Worm (Caenorhabditis elegans) whole organism, late embryonic: Measurements from ENCODE around the gene ZK285.2.

Experiments used
- C08G9.2 ChIP-seq: sonication (generic microtip); optimal IDR thresholded peaks from 2 replicates; lab custom pipeline; 2016; ENCODE audit warnings: mild to moderate bottlenecking, missing genetic modification characterization, moderate library complexity, missing compliant biosample characterization
- K09A11.1 ChIP-seq: sonication (generic microtip); optimal IDR thresholded peaks from 2 replicates; lab custom pipeline; 2017; ENCODE audit warnings: antibody characterized with exemption, mild to moderate bottlenecking, missing genetic modification characterization, missing compliant biosample characterization; ENCODE audit not compliant: insufficient read depth
- ama-1 ChIP-seq: fragments of 150-350 bp; optimal IDR thresholded peaks from 2 replicates; lab custom pipeline; 2014
- ceh-14 ChIP-seq: sonication (generic microtip); optimal IDR thresholded peaks from 2 replicates; lab custom pipeline; 2016; ENCODE audit warnings: missing genotype, missing genetic modification characterization, missing compliant biosample characterization
- ceh-2 ChIP-seq: sonication (generic microtip); optimal IDR thresholded peaks from 2 replicates; lab custom pipeline; 2016; ENCODE audit warnings: missing genotype, missing genetic modification characterization, missing compliant biosample characterization
- ceh-24 ChIP-seq: sonication (generic microtip); optimal IDR thresholded peaks from 2 replicates; lab custom pipeline; 2016; ENCODE audit warnings: mild to moderate bottlenecking, missing genetic modification characterization, missing compliant biosample characterization
- ceh-30 ChIP-seq: fragments of 150-350 bp; optimal IDR thresholded peaks from 2 replicates; lab custom pipeline; 2014; ENCODE audit warnings: missing biosample characterization, missing genetic modification characterization
- ceh-31 ChIP-seq: sonication (generic microtip); optimal IDR thresholded peaks from 2 replicates; lab custom pipeline; 2016; ENCODE audit warnings: missing genetic modification characterization, missing compliant biosample characterization
- ceh-34 ChIP-seq: sonication (generic microtip); optimal IDR thresholded peaks from 2 replicates; lab custom pipeline; 2016; ENCODE audit warnings: mild to moderate bottlenecking, missing genetic modification characterization, missing compliant biosample characterization
- dmd-4 ChIP-seq: sonication (generic microtip); optimal IDR thresholded peaks from 2 replicates; lab custom pipeline; 2016; ENCODE audit warnings: borderline replicate concordance, missing genetic modification characterization, missing compliant biosample characterization
- dve-1 ChIP-seq: sonication (generic microtip); optimal IDR thresholded peaks from 2 replicates; lab custom pipeline; 2017; ENCODE audit warnings: antibody characterized with exemption, mild to moderate bottlenecking, missing genetic modification characterization, missing compliant biosample characterization
- elt-2 ChIP-seq: sonication (generic microtip); optimal IDR thresholded peaks from 2 replicates; lab custom pipeline; 2016; ENCODE audit warnings: missing genetic modification reagents, missing genetic modification characterization, missing compliant biosample characterization
- ets-4 ChIP-seq: sonication (generic microtip); optimal IDR thresholded peaks from 2 replicates; lab custom pipeline; 2016; ENCODE audit warnings: missing genetic modification characterization, missing compliant biosample characterization
- eyg-1 ChIP-seq: sonication (generic microtip); optimal IDR thresholded peaks from 2 replicates; lab custom pipeline; 2016; ENCODE audit warnings: missing genotype, missing genetic modification characterization, missing compliant biosample characterization
- fkh-10 ChIP-seq: fragments of 150-350 bp; optimal IDR thresholded peaks from 2 replicates; lab custom pipeline; 2014; ENCODE audit warnings: missing biosample characterization, missing genetic modification reagents, missing genetic modification characterization
- hlh-13 ChIP-seq: fragments of 200-800 bp; sonication (Bioruptor generic); optimal IDR thresholded peaks from 2 replicates; lab custom pipeline; 2018; ENCODE audit warnings: mild to moderate bottlenecking, missing genetic modification characterization, missing compliant biosample characterization
- hlh-15 ChIP-seq: sonication (generic microtip); optimal IDR thresholded peaks from 2 replicates; lab custom pipeline; 2016; ENCODE audit warnings: missing genetic modification characterization, missing compliant biosample characterization
- hlh-8 ChIP-seq: sonication (generic microtip); optimal IDR thresholded peaks from 2 replicates; lab custom pipeline; 2016; ENCODE audit warnings: missing genotype, missing genetic modification characterization, missing compliant biosample characterization
- lim-6 ChIP-seq: sonication (generic microtip); optimal IDR thresholded peaks from 2 replicates; lab custom pipeline; 2016; ENCODE audit warnings: missing genetic modification characterization, missing compliant biosample characterization
- lin-11 ChIP-seq: fragments of 200-800 bp; sonication (Bioruptor generic); optimal IDR thresholded peaks from 2 replicates; lab custom pipeline; 2018; ENCODE audit warnings: mild to moderate bottlenecking, missing genetic modification characterization, missing compliant biosample characterization
- madf-2 ChIP-seq: sonication (generic microtip); optimal IDR thresholded peaks from 2 replicates; lab custom pipeline; 2017; ENCODE audit warnings: missing genetic modification characterization, missing compliant biosample characterization
- nfya-1 ChIP-seq: sonication (generic microtip); optimal IDR thresholded peaks from 2 replicates; lab custom pipeline; 2017; ENCODE audit warnings: missing genetic modification characterization, mild to moderate bottlenecking, missing compliant biosample characterization, antibody characterized with exemption, moderate library complexity
- nhr-11 ChIP-seq: fragments of 150-350 bp; optimal IDR thresholded peaks from 2 replicates; lab custom pipeline; 2014; ENCODE audit warnings: missing biosample characterization, missing genetic modification characterization
- nhr-232 ChIP-seq: sonication (generic microtip); optimal IDR thresholded peaks from 2 replicates; lab custom pipeline; 2016; ENCODE audit warnings: missing genetic modification characterization, missing compliant biosample characterization
- odd-2 ChIP-seq: sonication (generic microtip); optimal IDR thresholded peaks from 2 replicates; lab custom pipeline; 2017; ENCODE audit warnings: antibody characterized with exemption, mild to moderate bottlenecking, missing genetic modification characterization, missing compliant biosample characterization
- pag-3 ChIP-seq: sonication (generic microtip); optimal IDR thresholded peaks from 2 replicates; lab custom pipeline; 2016; ENCODE audit warnings: missing compliant biosample characterization, missing genetic modification characterization, borderline replicate concordance
- pha-2 ChIP-seq: sonication (generic microtip); optimal IDR thresholded peaks from 2 replicates; lab custom pipeline; 2017; ENCODE audit warnings: mild to moderate bottlenecking, missing genetic modification characterization, missing compliant biosample characterization
- pros-1 ChIP-seq: fragments of 150-350 bp; optimal IDR thresholded peaks from 2 replicates; lab custom pipeline; 2014; ENCODE audit warnings: missing biosample characterization, missing genetic modification reagents, missing genetic modification characterization
- ref-2 ChIP-seq: sonication (generic microtip); optimal IDR thresholded peaks from 2 replicates; lab custom pipeline; 2016; ENCODE audit warnings: missing genetic modification characterization, missing compliant biosample characterization
- rnt-1 ChIP-seq: sonication (generic microtip); optimal IDR thresholded peaks from 2 replicates; lab custom pipeline; 2016; ENCODE audit warnings: missing genetic modification characterization, missing compliant biosample characterization
- sdc-2 ChIP-seq: sonication (generic microtip); optimal IDR thresholded peaks from 2 replicates; lab custom pipeline; 2016; ENCODE audit warnings: missing genotype, missing genetic modification characterization, missing compliant biosample characterization
- sox-2 ChIP-seq: fragments of 200-800 bp; sonication (Bioruptor generic); IDR thresholded peaks from 2 replicates; pipeline ENCODE4 v1.3.6; 2022; ENCODE audit warnings: missing genetic modification reagents, missing genetic modification characterization, missing compliant biosample characterization
- ttx-3 ChIP-seq: sonication (generic microtip); optimal IDR thresholded peaks from 2 replicates; lab custom pipeline; 2016; ENCODE audit warnings: missing genetic modification reagents, missing genetic modification characterization, missing compliant biosample characterization
- unc-3 ChIP-seq, 2 experiments: fragments of 200-800 bp in 1 of 2; sonication (Bioruptor generic) in 1 of 2; sonication (generic microtip) in 1 of 2; conservative IDR thresholded peaks in 1 of 2; optimal IDR thresholded peaks in 1 of 2; 2 replicates each; pipeline versions ENCODE4 v1.3.6 to Lab custom; 2016 to 2022; ENCODE audit warnings: missing compliant biosample characterization in 2 of 2, missing genetic modification characterization in 2 of 2, missing genetic modification reagents in 1 of 2
- unc-86 ChIP-seq: sonication (generic microtip); optimal IDR thresholded peaks from 2 replicates; lab custom pipeline; 2016; ENCODE audit warnings: missing genetic modification characterization, missing compliant biosample characterization
- ztf-16 ChIP-seq: sonication (generic microtip); optimal IDR thresholded peaks from 2 replicates; lab custom pipeline; 2017; ENCODE audit warnings: missing genetic modification characterization, missing compliant biosample characterization

Gene ZK285.2

DNA sequence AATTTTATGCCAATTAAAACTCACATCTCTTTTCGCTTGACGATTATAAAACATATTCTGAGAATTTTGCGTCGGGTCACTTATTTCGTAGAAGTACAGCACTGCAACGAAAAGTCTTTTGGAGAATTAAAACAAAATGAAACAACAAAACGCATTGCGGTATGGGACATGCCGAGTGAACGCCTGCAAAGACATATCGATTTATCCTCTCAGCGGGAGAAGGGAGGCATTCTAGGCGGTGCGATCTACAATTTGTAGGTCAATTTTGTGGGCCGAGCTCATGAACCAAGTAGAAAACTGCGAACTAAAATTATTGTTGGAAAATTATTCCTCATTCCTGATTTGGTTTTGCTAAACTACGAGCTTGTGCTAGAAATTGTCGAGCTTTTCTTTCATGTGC is 6.7 kb downstream of the ZK285.2 start, which contains the start of gene F14H3.3:
Gene F14H3.3 (minus strand): TSS at position 101 of the 400 bp plus-strand sequence.
- TF ChIP-seq unc-3 (GFP tag; conservative IDR thresholded peaks at IDR 0.05; lab: Robert Waterston, UW) (no peak), unc-3 (tag; optimal IDR thresholded peaks at IDR 0.05; lab: Kevin White, UChicago) (no peak), unc-86 (no peak)

DNA sequence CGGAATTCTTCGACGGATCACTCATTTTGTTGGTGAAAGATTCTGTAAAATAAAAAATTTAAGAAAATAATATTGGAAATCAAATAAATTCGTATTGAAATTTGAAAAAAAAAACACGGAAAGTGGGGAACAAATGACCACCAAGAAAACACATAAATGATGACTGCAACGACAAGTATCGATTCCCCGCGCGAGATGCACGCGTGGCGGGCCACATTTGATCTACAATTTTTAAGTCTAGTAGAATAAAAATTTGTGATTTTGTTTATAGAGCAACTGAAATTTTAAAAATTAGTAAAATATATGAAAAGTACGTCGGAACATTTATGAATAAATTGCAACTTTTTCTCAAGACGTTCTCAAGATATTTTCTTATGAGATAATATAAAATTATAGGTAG is 8.4 kb downstream of the ZK285.2 start, which contains the start of gene F14H3.4:
Gene F14H3.4 (minus strand): TSS at position 42 of the 400 bp plus-strand sequence.
- TF ChIP-seq dmd-4 (tag; lab: Kevin White, UChicago) (no peak), odd-2 (tag; lab: Kevin White, UChicago) (no peak), nhr-232 (no peak), hlh-13 (no peak), ets-4 (tag; lab: Kevin White, UChicago) (no peak), sox-2 (GFP tag; lab: Robert Waterston, UW) (no peak), elt-2 (no peak), unc-86 (no peak), hlh-15 (tag; lab: Kevin White, UChicago) (no peak), rnt-1 (tag; lab: Kevin White, UChicago) (no peak)

DNA sequence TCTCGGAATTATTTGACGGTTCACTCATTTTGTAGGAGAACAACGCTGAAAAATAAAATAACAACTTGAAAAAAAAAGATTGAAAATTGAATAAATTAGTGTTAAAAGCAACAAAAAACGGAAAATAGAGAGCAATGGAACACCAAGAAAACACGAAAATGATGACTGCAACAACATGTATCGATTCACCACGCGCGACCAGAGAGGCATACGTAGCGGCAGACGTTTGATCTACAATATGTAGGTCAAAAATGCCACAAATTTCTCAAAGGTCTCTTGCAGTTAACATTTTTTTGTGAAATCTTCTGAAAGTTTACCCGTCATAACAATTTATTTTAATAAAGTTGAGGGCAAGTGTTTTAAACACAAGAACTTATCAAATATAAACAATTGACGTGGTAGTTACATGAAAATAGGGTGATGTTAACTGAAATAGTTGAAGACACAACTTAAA is 10.4 kb downstream of the ZK285.2 start, which contains the start of gene F14H3.5:
Gene F14H3.5 (minus strand): TSS at position 51 of the 454 bp plus-strand sequence.
- TF ChIP-seq ceh-2 (tag; lab: Kevin White, UChicago) (no peak), ceh-24 (tag; lab: Kevin White, UChicago) (no peak), dve-1 (no peak), eyg-1 (tag; lab: Kevin White, UChicago) (no peak), hlh-13 (no peak), pros-1 (tag; lab: Kevin White, UChicago) (no peak), ttx-3 (tag; lab: Kevin White, UChicago) (no peak), ceh-30 (no peak), hlh-8 (no peak), ceh-34 (tag; lab: Kevin White, UChicago) (no peak), pha-2 (no peak), unc-86 (no peak), fkh-10 (no peak), nfya-1 (tag; lab: Kevin White, UChicago) (no peak), ama-1 (lab: Kevin White, UChicago) (no peak), sdc-2 (tag; lab: Kevin White, UChicago) (no peak), C08G9.2 (tag; lab: Kevin White, UChicago) (no peak), ztf-16 (no peak), odd-2 (tag; lab: Kevin White, UChicago) (no peak), dmd-4 (tag; lab: Kevin White, UChicago) (no peak)

DNA sequence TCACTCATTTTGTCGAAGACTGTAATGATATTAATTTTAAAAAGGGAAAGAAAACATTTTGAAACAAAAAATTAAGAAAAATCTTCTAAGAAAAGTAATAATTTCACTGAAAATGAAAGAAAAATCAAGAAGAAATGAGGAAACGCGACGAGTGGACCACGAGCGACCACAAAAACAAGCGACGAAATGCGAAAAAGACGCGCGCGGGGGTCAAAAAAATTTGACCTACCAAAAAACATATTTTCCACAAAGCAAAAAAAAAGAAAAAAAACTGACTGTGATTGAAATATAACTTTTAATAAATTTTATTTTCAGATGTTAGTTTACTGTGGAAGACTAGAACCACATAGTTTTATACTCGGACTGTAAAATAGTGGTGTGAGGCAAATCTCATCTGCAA is 12.2 kb downstream of the ZK285.2 start, which contains the start of gene F14H3.6:
Gene F14H3.6 (minus strand): TSS at position 22 of the 400 bp plus-strand sequence.
- TF ChIP-seq K09A11.1 = no peak
- TF ChIP-seq sox-2 (GFP tag; lab: Robert Waterston, UW) = no peak
- TF ChIP-seq ceh-14 = no peak
- TF ChIP-seq nhr-11 (tag; lab: Kevin White, UChicago) = no peak
- no peak for TF ChIP-seq ceh-30
- no peak for TF ChIP-seq lim-6 (tag; lab: Kevin White, UChicago)

DNA sequence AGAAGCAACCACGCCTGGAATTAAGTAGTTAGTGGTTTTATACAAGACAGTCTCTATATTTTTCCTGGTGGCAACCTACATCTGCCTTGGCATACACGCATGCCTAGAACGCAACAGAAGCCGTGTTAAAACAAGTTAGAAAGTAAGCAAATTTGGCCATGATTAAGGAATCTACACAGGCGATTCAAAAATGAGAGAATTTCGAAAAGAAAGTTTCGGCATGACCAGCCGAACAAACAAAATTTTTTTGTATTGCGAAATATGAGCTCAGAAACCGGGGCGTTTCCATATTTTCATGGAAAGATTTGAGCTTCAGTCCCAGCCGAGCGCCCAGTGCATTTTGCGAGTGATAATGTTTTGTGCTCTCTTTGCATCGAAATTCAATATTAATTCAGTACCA is 13.5 kb downstream of the ZK285.2 start, which contains the start of gene F14H3.15:
Gene F14H3.15 (minus strand): TSS at position 101 of the 400 bp plus-strand sequence.
- TF ChIP-seq lin-11 (tag; lab: Kevin White, UChicago) (no peak), pag-3 (tag; lab: Kevin White, UChicago) (no peak), ceh-31 (tag; lab: Kevin White, UChicago) (no peak), ref-2 (tag; lab: Kevin White, UChicago) (no peak), elt-2 (no peak), hlh-15 (tag; lab: Kevin White, UChicago) (no peak), ceh-34 (tag; lab: Kevin White, UChicago) (no peak), madf-2 (no peak)
